Fruit fly (Drosophila melanogaster): Measurements from ENCODE around the gene CG31798.

- TF ChIP-seq Pif1A (GFP tag; optimal IDR thresholded peaks at IDR 0.05): peak; percentile 19
- TF ChIP-seq rn (GFP tag; IDR thresholded peaks at IDR 0.05): no peak
- no peak for TF ChIP-seq CG14655 (GFP tag; optimal IDR thresholded peaks at IDR 0.05)
- no peak for TF ChIP-seq EcR (GFP tag; optimal IDR thresholded peaks at IDR 0.05)
- TF ChIP-seq CG34367 (tag; optimal IDR thresholded peaks at IDR 0.05): no peak
- no peak for TF ChIP-seq D1 (tag; optimal IDR thresholded peaks at IDR 0.05)
- no peak for TF ChIP-seq CG13204 (GFP tag; optimal IDR thresholded peaks at IDR 0.05)
- no peak for TF ChIP-seq gl (tag; optimal IDR thresholded peaks at IDR 0.05)
- TF ChIP-seq CG9948 (tag; optimal IDR thresholded peaks at IDR 0.05): no peak
- peak; percentile 20 for TF ChIP-seq CG8301 (tag; optimal IDR thresholded peaks at IDR 0.05)
Measured at dm6 chr2L:19433292-19433691, 39.3 kb downstream of the CG31798 start.

All from whole organism, pupa.